Fruit fly (Drosophila melanogaster) whole organism, embryonic: ENCODE measurements around the gene Prosalpha6.
A peak's percentile ranks its signal among the peaks of the same experiment; 100 is the strongest.

ENCODE experiments used
- C15 ChIP-seq: fragments of 200-800 bp; sonication (Bioruptor generic); IDR thresholded peaks from 3 replicates; pipeline ENCODE4 v1.3.6; 2022; ENCODE audit warnings: missing biosample characterization, missing genetic modification characterization
- CG10321 ChIP-seq: fragments of 200-800 bp; sonication (Bioruptor generic); IDR thresholded peaks from 2 replicates; pipeline ENCODE4 v1.3.6; 2022; ENCODE audit warnings: missing biosample characterization, missing genetic modification characterization
- CG10366 ChIP-seq: fragments of 200-800 bp; sonication (Bioruptor generic); IDR thresholded peaks from 2 replicates; pipeline ENCODE4 v1.3.6; 2022; ENCODE audit warnings: missing biosample characterization, missing genetic modification characterization
- CG10959 ChIP-seq: fragments of 200-800 bp; sonication (Bioruptor generic); IDR thresholded peaks from 2 replicates; pipeline ENCODE4 v1.3.6; 2022; ENCODE audit warnings: missing biosample characterization, missing genetic modification characterization
- CG12659 ChIP-seq: fragments of 200-800 bp; sonication (Bioruptor generic); optimal IDR thresholded peaks from 3 replicates; lab custom pipeline; 2017; ENCODE audit warnings: mild to moderate bottlenecking, missing biosample characterization, missing genetic modification reagents, missing genetic modification characterization
- CG13287 ChIP-seq: fragments of 200-800 bp; sonication (Bioruptor generic); IDR thresholded peaks from 2 replicates; pipeline ENCODE4 v1.3.6; 2022; ENCODE audit warnings: missing biosample characterization, missing genetic modification characterization; ENCODE audit not compliant: partially characterized antibody
- CG14441 ChIP-seq: fragments of 200-800 bp; sonication (Bioruptor generic); IDR thresholded peaks from 2 replicates; pipeline ENCODE4 v1.3.6; 2022; ENCODE audit warnings: missing biosample characterization, missing genetic modification characterization
- CG14965 ChIP-seq: fragments of 200-800 bp; sonication (Bioruptor generic); optimal IDR thresholded peaks from 2 replicates; lab custom pipeline; 2016; ENCODE audit warnings: missing biosample characterization, missing genetic modification characterization, borderline replicate concordance
- CG16779 ChIP-seq: fragments of 200-800 bp; sonication (Bioruptor generic); IDR thresholded peaks from 2 replicates; pipeline ENCODE4 v1.3.6; 2022; ENCODE audit warnings: missing biosample characterization, missing genetic modification characterization
- CG17912 ChIP-seq: fragments of 200-800 bp; sonication (Bioruptor generic); optimal IDR thresholded peaks from 2 replicates; lab custom pipeline; 2018; ENCODE audit warnings: missing biosample characterization, mild to moderate bottlenecking, missing genetic modification characterization
- CG18011 ChIP-seq: fragments of 200-800 bp; sonication (Bioruptor generic); optimal IDR thresholded peaks from 2 replicates; lab custom pipeline; 2017; ENCODE audit warnings: missing biosample characterization, missing genetic modification characterization, mild to moderate bottlenecking, moderate library complexity, missing genotype
- CG2202 ChIP-seq: fragments of 200-800 bp; sonication (Bioruptor generic); optimal IDR thresholded peaks from 2 replicates; lab custom pipeline; 2018; ENCODE audit warnings: missing biosample characterization, mild to moderate bottlenecking, missing genetic modification characterization
- CG30020 ChIP-seq: fragments of 200-800 bp; optimal IDR thresholded peaks from 2 replicates; lab custom pipeline; 2019; ENCODE audit warnings: missing biosample characterization, mild to moderate bottlenecking, missing genetic modification characterization, moderate library complexity
- CG31224 ChIP-seq: fragments of 200-800 bp; sonication (Bioruptor generic); IDR thresholded peaks from 2 replicates; pipeline ENCODE4 v1.3.6; 2022; ENCODE audit warnings: missing biosample characterization, missing genetic modification characterization
- CG42726 ChIP-seq: fragments of 200-800 bp; sonication (Bioruptor generic); IDR thresholded peaks from 2 replicates; pipeline ENCODE4 v1.3.6; 2022; ENCODE audit warnings: missing biosample characterization, missing genetic modification characterization; ENCODE audit not compliant: partially characterized antibody
- CG6272 ChIP-seq: fragments of 200-800 bp; sonication (Bioruptor generic); IDR thresholded peaks from 2 replicates; pipeline ENCODE4 v1.3.6; 2022; ENCODE audit warnings: missing biosample characterization, missing genetic modification characterization
- CG7271 ChIP-seq: fragments of 200-800 bp; sonication (Bioruptor generic); optimal IDR thresholded peaks from 2 replicates; lab custom pipeline; 2018; ENCODE audit warnings: missing biosample characterization, mild to moderate bottlenecking, missing genetic modification characterization, moderate library complexity
- CG8290 ChIP-seq, 3 experiments: fragments of 200-800 bp; sonication (Bioruptor generic); optimal IDR thresholded peaks; 2 replicates each; lab custom pipeline; 2016 to 2019; ENCODE audit warnings: missing biosample characterization in 3 of 3, missing genetic modification characterization in 3 of 3, mild to moderate bottlenecking in 2 of 3, moderate library complexity in 1 of 3
- CG8765 ChIP-seq: fragments of 200-800 bp; sonication (Bioruptor generic); IDR thresholded peaks from 2 replicates; pipeline ENCODE4 v1.3.6; 2022; ENCODE audit warnings: missing biosample characterization, missing genetic modification characterization
- CG9609 ChIP-seq: fragments of 200-800 bp; sonication (Bioruptor generic); optimal IDR thresholded peaks from 3 replicates; lab custom pipeline; 2016; ENCODE audit warnings: missing biosample characterization, missing genetic modification characterization
- Camta ChIP-seq: fragments of 200-800 bp; sonication (Bioruptor generic); optimal IDR thresholded peaks from 2 replicates; lab custom pipeline; 2016; ENCODE audit warnings: missing biosample characterization, missing genetic modification characterization
- Dbx ChIP-seq: fragments of 200-800 bp; sonication (Bioruptor generic); IDR thresholded peaks from 3 replicates; pipeline ENCODE4 v1.3.6; 2022; ENCODE audit warnings: missing biosample characterization, missing genetic modification characterization
- Dek ChIP-seq: fragments of 200-800 bp; sonication (Bioruptor generic); optimal IDR thresholded peaks from 3 replicates; lab custom pipeline; 2019; ENCODE audit warnings: missing biosample characterization, mild to moderate bottlenecking, missing genetic modification characterization, moderate library complexity
- Dll ChIP-seq: fragments of 200-800 bp; sonication (Bioruptor generic); IDR thresholded peaks from 4 replicates; pipeline ENCODE4 v1.3.6; 2022; ENCODE audit warnings: missing biosample characterization, missing genetic modification characterization; ENCODE audit not compliant: partially characterized antibody
- Dref ChIP-seq: fragments of 200-800 bp; sonication (Bioruptor generic); IDR thresholded peaks from 2 replicates; pipeline ENCODE4 v1.3.6; 2022; ENCODE audit warnings: missing biosample characterization, missing genetic modification characterization
- H15 ChIP-seq: fragments of 200-800 bp; sonication (Bioruptor generic); IDR thresholded peaks from 3 replicates; pipeline ENCODE4 v1.3.6; 2022; ENCODE audit warnings: missing biosample characterization, missing genetic modification characterization
- Hey ChIP-seq: fragments of 200-800 bp; sonication (Bioruptor generic); optimal IDR thresholded peaks from 3 replicates; lab custom pipeline; 2018; ENCODE audit warnings: missing biosample characterization, mild to moderate bottlenecking, missing genetic modification characterization
- Hr3 ChIP-seq: fragments of 200-800 bp; sonication (Bioruptor generic); optimal IDR thresholded peaks from 3 replicates; lab custom pipeline; 2016; ENCODE audit warnings: missing biosample characterization, missing genetic modification characterization
- Pdp1 ChIP-seq, 2 experiments: fragments of 200-800 bp; sonication (Bioruptor generic); optimal IDR thresholded peaks; 3 replicates each; lab custom pipeline; 2016; ENCODE audit warnings: missing biosample characterization in 2 of 2, missing genetic modification characterization in 2 of 2, mild to moderate bottlenecking in 1 of 2, moderate library complexity in 1 of 2
- Xrp1 ChIP-seq: fragments of 200-800 bp; sonication (Bioruptor generic); IDR thresholded peaks from 2 replicates; pipeline ENCODE4 v1.3.6; 2022; ENCODE audit warnings: missing biosample characterization, missing genetic modification characterization
- YL-1 ChIP-seq: fragments of 200-800 bp; sonication (Bioruptor generic); optimal IDR thresholded peaks from 3 replicates; lab custom pipeline; 2017; ENCODE audit warnings: missing biosample characterization, mild to moderate bottlenecking, missing genetic modification characterization
- ac ChIP-seq: fragments of 200-800 bp; sonication (Bioruptor generic); optimal IDR thresholded peaks from 3 replicates; lab custom pipeline; 2017; ENCODE audit warnings: missing biosample characterization, mild to moderate bottlenecking, missing genetic modification characterization
- br ChIP-seq: fragments of >200 bp; optimal IDR thresholded peaks from 2 replicates; lab custom pipeline; 2017
- btn ChIP-seq: fragments of 200-800 bp; sonication (Bioruptor generic); optimal IDR thresholded peaks from 2 replicates; lab custom pipeline; 2016; ENCODE audit warnings: missing biosample characterization, missing genetic modification characterization
- cato ChIP-seq: fragments of 200-800 bp; sonication (Bioruptor generic); optimal IDR thresholded peaks from 2 replicates; lab custom pipeline; 2016; ENCODE audit warnings: missing biosample characterization, missing genetic modification characterization, borderline replicate concordance
- crol ChIP-seq: fragments of 200-800 bp; sonication (Bioruptor generic); IDR thresholded peaks from 2 replicates; pipeline ENCODE4 v1.3.6; 2022; ENCODE audit warnings: missing biosample characterization, missing genetic modification characterization
- dpn ChIP-seq, 2 experiments: fragments of 200-800 bp; sonication (Bioruptor generic); optimal IDR thresholded peaks; 3 replicates each; lab custom pipeline; 2016; ENCODE audit warnings: missing biosample characterization in 2 of 2, missing genetic modification characterization in 2 of 2
- ems ChIP-seq: fragments of 200-800 bp; sonication (Bioruptor generic); optimal IDR thresholded peaks from 3 replicates; lab custom pipeline; 2016; ENCODE audit warnings: missing biosample characterization, missing genetic modification characterization
- eve ChIP-seq, 2 experiments: fragments of >200 bp; optimal IDR thresholded peaks; 2 replicates each; lab custom pipeline; 2017; ENCODE audit warnings: missing biosample characterization in 2 of 2, missing genetic modification characterization in 2 of 2
- fd102C ChIP-seq: fragments of 200-800 bp; sonication (Bioruptor generic); optimal IDR thresholded peaks from 2 replicates; lab custom pipeline; 2018; ENCODE audit warnings: missing biosample characterization, mild to moderate bottlenecking, missing genetic modification characterization, moderate library complexity
- hbn ChIP-seq: fragments of 200-800 bp; sonication (Bioruptor generic); IDR thresholded peaks from 2 replicates; pipeline ENCODE4 v1.3.6; 2022; ENCODE audit warnings: missing biosample characterization, missing genetic modification characterization; ENCODE audit not compliant: partially characterized antibody
- insv ChIP-seq, 2 experiments: fragments of 200-800 bp; sonication (Bioruptor generic); optimal IDR thresholded peaks; 3 replicates each; lab custom pipeline; 2016 to 2018; ENCODE audit warnings: missing biosample characterization in 2 of 2, missing genetic modification characterization in 2 of 2
- mam ChIP-seq: fragments of 200-800 bp; sonication (Bioruptor generic); optimal IDR thresholded peaks from 3 replicates; lab custom pipeline; 2016; ENCODE audit warnings: missing biosample characterization, missing genetic modification characterization
- nom ChIP-seq: fragments of 200-800 bp; sonication (Bioruptor generic); optimal IDR thresholded peaks from 2 replicates; lab custom pipeline; 2017; ENCODE audit warnings: missing biosample characterization, missing genetic modification characterization, mild to moderate bottlenecking, moderate library complexity, missing genetic modification reagents
- pho ChIP-seq: fragments of 200-800 bp; sonication (Bioruptor generic); optimal IDR thresholded peaks from 2 replicates; lab custom pipeline; 2016; ENCODE audit warnings: missing biosample characterization, missing genetic modification characterization
- psq ChIP-seq: fragments of 200-800 bp; sonication (Bioruptor generic); optimal IDR thresholded peaks from 2 replicates; lab custom pipeline; 2017; ENCODE audit warnings: missing biosample characterization, missing genetic modification characterization
- rib ChIP-seq: fragments of 200-800 bp; sonication (Bioruptor generic); IDR thresholded peaks from 2 replicates; pipeline ENCODE4 v1.3.6; 2022; ENCODE audit warnings: missing biosample characterization, missing genetic modification characterization
- ro ChIP-seq: fragments of 200-800 bp; sonication (Bioruptor generic); IDR thresholded peaks from 2 replicates; pipeline ENCODE4 v1.3.6; 2022; ENCODE audit warnings: missing biosample characterization, missing genetic modification characterization
- row ChIP-seq: fragments of 200-800 bp; sonication (Bioruptor generic); IDR thresholded peaks from 3 replicates; pipeline ENCODE4 v1.3.6; 2022; ENCODE audit warnings: missing biosample characterization, missing genetic modification characterization
- sens-2 ChIP-seq: fragments of 200-800 bp; sonication (Bioruptor generic); IDR thresholded peaks from 2 replicates; pipeline ENCODE4 v1.3.6; 2022; ENCODE audit warnings: missing biosample characterization, missing genetic modification characterization
- so ChIP-seq: fragments of 200-800 bp; sonication (Bioruptor generic); IDR thresholded peaks from 3 replicates; pipeline ENCODE4 v1.3.6; 2022; ENCODE audit warnings: missing biosample characterization, missing genetic modification characterization
- trh ChIP-seq: fragments of 200-800 bp; sonication (Bioruptor generic); optimal IDR thresholded peaks from 2 replicates; lab custom pipeline; 2016; ENCODE audit warnings: missing biosample characterization, missing genetic modification characterization

The Prosalpha6 gene

DNA sequence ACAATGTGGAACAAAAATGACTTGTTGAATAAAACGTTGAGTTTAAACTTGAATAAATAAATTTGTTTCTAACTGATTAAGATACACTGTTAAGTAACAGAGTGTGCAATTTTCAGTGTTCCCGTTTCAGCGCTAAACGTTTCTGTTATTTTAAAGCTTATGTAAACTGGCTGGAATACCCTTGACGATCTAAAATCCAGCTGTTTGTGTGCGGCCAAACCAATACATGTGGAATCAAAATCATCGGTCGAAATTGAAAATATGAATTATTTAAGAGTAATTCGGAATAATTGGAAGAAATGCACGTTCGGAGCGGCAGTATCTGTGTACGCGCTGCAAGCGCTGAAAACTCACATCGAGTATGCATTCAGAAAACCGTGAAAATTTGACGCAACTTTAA is 48.7 kb downstream of the Prosalpha6 start, which contains the start of gene Mulk (continued):
- TF ChIP-seq Hey (tag; lab: Kevin White, UChicago), result no peak
- no peak for TF ChIP-seq CG12659
- TF ChIP-seq br, result no peak
- TF ChIP-seq CG16779, result no peak
- no peak for TF ChIP-seq so (GFP tag; lab: Robert Waterston, UW)
- TF ChIP-seq H15, result no peak
- TF ChIP-seq CG10959 (GFP tag; lab: Robert Waterston, UW), result no peak
- TF ChIP-seq CG42726 (GFP tag; lab: Robert Waterston, UW), result no peak
- TF ChIP-seq ro, result no peak
- no peak for TF ChIP-seq pho (GFP tag; lab: Kevin White, UChicago)
- peak; percentile 29 for TF ChIP-seq YL-1 (GFP tag; lab: Kevin White, UChicago)
- no peak for TF ChIP-seq Camta (GFP tag; lab: Kevin White, UChicago)
- TF ChIP-seq fd102C (GFP tag; lab: Kevin White, UChicago), result no peak
- TF ChIP-seq insv (GFP tag; optimal IDR thresholded peaks at IDR 0.05; lab: Kevin White, UChicago), result no peak
- no peak for TF ChIP-seq CG8290 (GFP tag; optimal IDR thresholded peaks at IDR 0.05; lab: Kevin White, UChicago)
- TF ChIP-seq CG8290 (tag; optimal IDR thresholded peaks at IDR 0.05; lab: Kevin White, UChicago), result no peak
- TF ChIP-seq CG9609, result no peak
- no peak for TF ChIP-seq Dref (GFP tag; lab: Robert Waterston, UW)
- no peak for TF ChIP-seq crol (GFP tag; lab: Robert Waterston, UW)
- peak; percentile 36; the same call in 1 of the 2 replicates for TF ChIP-seq hbn (GFP tag; lab: Robert Waterston, UW)
- TF ChIP-seq CG14441 (GFP tag; lab: Robert Waterston, UW), result no peak
- 0 out of 4 replicates have a peak, but pooled peaks have one; percentile 29 for TF ChIP-seq Dll (GFP tag; lab: Robert Waterston, UW)
- TF ChIP-seq rib (GFP tag; lab: Robert Waterston, UW), result no peak
- TF ChIP-seq sens-2 (GFP tag; lab: Robert Waterston, UW), result no peak
- no peak for TF ChIP-seq CG31224 (GFP tag; lab: Robert Waterston, UW)
- TF ChIP-seq CG7271 (tag; lab: Kevin White, UChicago), result no peak
- peak in 1 of 2 experiments; percentile 40 for TF ChIP-seq eve (GFP tag; optimal IDR thresholded peaks at IDR 0.05; lab: Kevin White, UChicago)
- TF ChIP-seq CG13287, result no peak
- no peak for TF ChIP-seq cato (GFP tag; lab: Kevin White, UChicago)
- TF ChIP-seq CG2202, result no peak
- TF ChIP-seq CG10366 (GFP tag; lab: Robert Waterston, UW), result no peak
- no peak for TF ChIP-seq Dbx (GFP tag; lab: Robert Waterston, UW)
- TF ChIP-seq CG17912, result no peak
- TF ChIP-seq CG30020 (tag; lab: Kevin White, UChicago), result peak; percentile 90
- TF ChIP-seq CG18011 (GFP tag; lab: Kevin White, UChicago), result no peak
- TF ChIP-seq CG8765 (GFP tag; lab: Robert Waterston, UW), result no peak
- TF ChIP-seq Pdp1 (GFP tag; optimal IDR thresholded peaks at IDR 0.05; lab: Kevin White, UChicago), result peak in 1 of 2 experiments; percentile 81
- TF ChIP-seq Hr3 (GFP tag; lab: Kevin White, UChicago), result no peak
- no peak for TF ChIP-seq trh (GFP tag; lab: Kevin White, UChicago)
- no peak for TF ChIP-seq CG6272 (GFP tag; lab: Robert Waterston, UW)
- TF ChIP-seq CG10321 (GFP tag; lab: Robert Waterston, UW), result no peak
- TF ChIP-seq Dek (tag; lab: Kevin White, UChicago), result no peak
- TF ChIP-seq mam (GFP tag; lab: Kevin White, UChicago), result no peak
- TF ChIP-seq ac (GFP tag; lab: Kevin White, UChicago), result no peak
- TF ChIP-seq psq (GFP tag; lab: Kevin White, UChicago), result no peak
- no peak for TF ChIP-seq ems
- TF ChIP-seq nom, result no peak
- TF ChIP-seq Xrp1, result no peak
- no peak for TF ChIP-seq C15 (GFP tag; lab: Robert Waterston, UW)
- TF ChIP-seq btn (GFP tag; lab: Kevin White, UChicago), result no peak
- peak; percentile 14; the same call in 1 of the 3 replicates for TF ChIP-seq row (GFP tag; lab: Robert Waterston, UW)
- TF ChIP-seq dpn (GFP tag; optimal IDR thresholded peaks at IDR 0.05; lab: Kevin White, UChicago), result no peak
- no peak for TF ChIP-seq CG14965 (GFP tag; lab: Kevin White, UChicago)
